Fruit fly (Drosophila melanogaster): ENCODE measurements around the gene mTerf5.
A peak's percentile ranks its signal among the peaks of the same experiment; 100 is the strongest.

mTerf5 gene

dm6 chr3R:18185385-18185784, 38.1 kb downstream of the mTerf5 start, which contains the start of the genes Arp5 and CG7208 (continued):
- no peak for TF ChIP-seq Mrtf (GFP tag; IDR thresholded peaks at IDR 0.05)
- TF ChIP-seq CG13296 (GFP tag; optimal IDR thresholded peaks at IDR 0.05) = peak; percentile 73
- TF ChIP-seq mirr (GFP tag; optimal IDR thresholded peaks at IDR 0.05) = no peak
- TF ChIP-seq CG42726 (GFP tag; IDR thresholded peaks at IDR 0.05; ENCODE audit: partially characterized antibody) = no peak
- peak; percentile 82 for TF ChIP-seq CG12391 (tag; optimal IDR thresholded peaks at IDR 0.05)
- no peak for TF ChIP-seq CG10274 (GFP tag; optimal IDR thresholded peaks at IDR 0.05)
- TF ChIP-seq CG4424 (GFP tag; optimal IDR thresholded peaks at IDR 0.05) = peak; percentile 49
- peak; percentile 41 for TF ChIP-seq ssp (GFP tag; IDR thresholded peaks at IDR 0.05)
- TF ChIP-seq Ets97D (GFP tag; optimal IDR thresholded peaks at IDR 0.05) = peak; percentile 70
- TF ChIP-seq CG11247 (GFP tag; IDR thresholded peaks at IDR 0.05) = peak; percentile 39; the same call in 1 of the 2 replicates
- no peak for TF ChIP-seq CG15269 (tag; optimal IDR thresholded peaks at IDR 0.05)
- TF ChIP-seq Hsf (GFP tag; optimal IDR thresholded peaks at IDR 0.05) = peak; percentile 76
- TF ChIP-seq CG10321 (GFP tag; IDR thresholded peaks at IDR 0.05) = no peak
- TF ChIP-seq eyg (GFP tag; optimal IDR thresholded peaks at IDR 0.05) = no peak
- no peak for TF ChIP-seq Hmx (GFP tag; optimal IDR thresholded peaks at IDR 0.05)
- TF ChIP-seq slbo (GFP tag; IDR thresholded peaks at IDR 0.05) = peak; percentile 85
- TF ChIP-seq yki (optimal IDR thresholded peaks at IDR 0.05) = no peak
- TF ChIP-seq bsh (GFP tag; optimal IDR thresholded peaks at IDR 0.05) = peak in 1 of 2 experiments; percentile 70
- peak; percentile 95 for TF ChIP-seq CG10267 (tag; optimal IDR thresholded peaks at IDR 0.05)
- TF ChIP-seq Six4 (GFP tag; optimal IDR thresholded peaks at IDR 0.05) = peak; percentile 40
- peak; percentile 73 for TF ChIP-seq CG12155 (GFP tag; optimal IDR thresholded peaks at IDR 0.05)
- TF ChIP-seq jigr1 (GFP tag; IDR thresholded peaks at IDR 0.05) = no peak
- TF ChIP-seq hb (GFP tag; IDR thresholded peaks at IDR 0.05; ENCODE audit: partially characterized antibody) = no peak
- peak; percentile 34 for TF ChIP-seq CG4820 (GFP tag; optimal IDR thresholded peaks at IDR 0.05)
- peak; percentile 67 for TF ChIP-seq CG17361 (GFP tag; IDR thresholded peaks at IDR 0.05)
- no peak for TF ChIP-seq CG8359 (GFP tag; optimal IDR thresholded peaks at IDR 0.05; ENCODE audit: borderline replicate concordance)
- peak; percentile 50 for TF ChIP-seq esg (GFP tag; conservative IDR thresholded peaks at IDR 0.05)
- no peak for TF ChIP-seq odd (GFP tag; optimal IDR thresholded peaks at IDR 0.05)
- peak; percentile 40; the same call in 1 of the 2 replicates for TF ChIP-seq Scr (GFP tag; IDR thresholded peaks at IDR 0.05; ENCODE audit: partially characterized antibody)
- peak; percentile 48 for TF ChIP-seq Atf-2 (GFP tag; optimal IDR thresholded peaks at IDR 0.05)
- TF ChIP-seq da (GFP tag; optimal IDR thresholded peaks at IDR 0.05) = no peak
- no peak for TF ChIP-seq HLH4C (GFP tag; IDR thresholded peaks at IDR 0.05; ENCODE audit: partially characterized antibody)
- TF ChIP-seq Opbp (GFP tag; IDR thresholded peaks at IDR 0.05; ENCODE audit: partially characterized antibody) = no peak
- no peak for TF ChIP-seq nau (GFP tag; optimal IDR thresholded peaks at IDR 0.05)
- TF ChIP-seq wek (GFP tag; optimal IDR thresholded peaks at IDR 0.05) = no peak
- peak; percentile 71 for TF ChIP-seq CG18262 (tag; optimal IDR thresholded peaks at IDR 0.05)
- TF ChIP-seq Asciz (GFP tag; optimal IDR thresholded peaks at IDR 0.05) = no peak
- peak; percentile 88 for TF ChIP-seq CG6689 (GFP tag; IDR thresholded peaks at IDR 0.05)
- peak; percentile 13 for TF ChIP-seq CG8944 (GFP tag; optimal IDR thresholded peaks at IDR 0.05)
- TF ChIP-seq dpn (GFP tag; optimal IDR thresholded peaks at IDR 0.05) = peak; percentile 72 to 85
- peak; percentile 88 for TF ChIP-seq Med (GFP tag)
- no peak for TF ChIP-seq ato (GFP tag; IDR thresholded peaks at IDR 0.05; ENCODE audit: partially characterized antibody)
- TF ChIP-seq stc (GFP tag; IDR thresholded peaks at IDR 0.05) = peak; percentile 64; the same call in 1 of the 2 replicates
- TF ChIP-seq CG9609 (GFP tag; optimal IDR thresholded peaks at IDR 0.05) = peak; percentile 31
- TF ChIP-seq MESR4 (GFP tag; optimal IDR thresholded peaks at IDR 0.05) = peak; percentile 37
- TF ChIP-seq cg (GFP tag; optimal IDR thresholded peaks at IDR 0.05) = no peak
- TF ChIP-seq Adf1 (GFP tag; IDR thresholded peaks at IDR 0.05) = peak; percentile 39
- peak; percentile 9 for TF ChIP-seq CrebB (tag; optimal IDR thresholded peaks at IDR 0.05)
- TF ChIP-seq Dll (GFP tag; IDR thresholded peaks at IDR 0.05; ENCODE audit: partially characterized antibody) = peak; percentile 46; the same call in 1 of the 4 replicates
- peak; percentile 49 for TF ChIP-seq jumu (GFP tag; optimal IDR thresholded peaks at IDR 0.05)
- peak; percentile 5 for TF ChIP-seq salm (tag; optimal IDR thresholded peaks at IDR 0.05)
